Worm (Caenorhabditis elegans) whole organism, mixed stage, embryonic: ENCODE results near the gene tag-30.
A peak's percentile ranks its signal among the peaks of the same experiment; 100 is the strongest.
"Not testable (repeated sequence)": the region's sequence is repeated elsewhere in the genome, so short reads cannot be mapped to it uniquely, and the experiment has no call there.

Source experiments
- bed-3 ChIP-seq: fragments of 200-800 bp; sonication (Bioruptor generic); optimal IDR thresholded peaks from 3 replicates; lab custom pipeline; 2018; ENCODE audit warnings: mild to moderate bottlenecking, missing genetic modification characterization, moderate library complexity, missing compliant biosample characterization
- blmp-1 ChIP-seq: fragments of 150-350 bp; optimal IDR thresholded peaks from 2 replicates; lab custom pipeline; 2014; ENCODE audit warnings: missing biosample characterization, missing genetic modification characterization
- ceh-39 ChIP-seq: fragments of 150-350 bp; optimal IDR thresholded peaks from 2 replicates; lab custom pipeline; 2014; ENCODE audit warnings: missing biosample characterization, missing genetic modification characterization
- ceh-83 ChIP-seq: fragments of 200-800 bp; sonication (Bioruptor generic); optimal IDR thresholded peaks from 2 replicates; lab custom pipeline; 2018; ENCODE audit warnings: mild to moderate bottlenecking, missing genetic modification characterization, missing compliant biosample characterization
- ces-1 ChIP-seq: fragments of 150-350 bp; optimal IDR thresholded peaks from 2 replicates; lab custom pipeline; 2014; ENCODE audit warnings: missing biosample characterization, missing genetic modification reagents, missing genetic modification characterization
- cnd-1 ChIP-seq: fragments of 200-800 bp; sonication (Bioruptor generic); optimal IDR thresholded peaks from 2 replicates; lab custom pipeline; 2018; ENCODE audit warnings: mild to moderate bottlenecking, missing genetic modification characterization, missing compliant biosample characterization
- drap-1 ChIP-seq: fragments of 200-800 bp; sonication (Bioruptor generic); optimal IDR thresholded peaks from 3 replicates; lab custom pipeline; 2018; ENCODE audit warnings: mild to moderate bottlenecking, missing genetic modification characterization, missing compliant biosample characterization
- elt-1 ChIP-seq: sonication (generic microtip); optimal IDR thresholded peaks from 2 replicates; lab custom pipeline; 2017; ENCODE audit warnings: missing genetic modification characterization, mild to moderate bottlenecking, missing compliant biosample characterization, antibody characterized with exemption, moderate library complexity, borderline replicate concordance; ENCODE audit not compliant: insufficient read depth
- elt-3 ChIP-seq: fragments of 150-350 bp; optimal IDR thresholded peaks from 2 replicates; lab custom pipeline; 2014; ENCODE audit warnings: missing biosample characterization, missing genetic modification characterization
- flh-1 ChIP-seq: fragments of 200-800 bp; sonication (Bioruptor generic); optimal IDR thresholded peaks from 2 replicates; lab custom pipeline; 2018; ENCODE audit warnings: mild to moderate bottlenecking, missing genetic modification characterization, moderate library complexity, missing compliant biosample characterization
- hlh-1 ChIP-seq: fragments of 150-350 bp; optimal IDR thresholded peaks from 2 replicates; lab custom pipeline; 2014; ENCODE audit warnings: missing biosample characterization, missing genetic modification reagents, missing genetic modification characterization
- lin-13 ChIP-seq: fragments of 150-350 bp; optimal IDR thresholded peaks from 2 replicates; lab custom pipeline; 2014; ENCODE audit warnings: missing biosample characterization, missing genetic modification characterization
- lin-32 ChIP-seq: fragments of 200-800 bp; sonication (Bioruptor generic); optimal IDR thresholded peaks from 2 replicates; lab custom pipeline; 2018; ENCODE audit warnings: mild to moderate bottlenecking, missing genetic modification characterization, missing compliant biosample characterization
- lsy-2 ChIP-seq: fragments of 150-350 bp; optimal IDR thresholded peaks from 2 replicates; lab custom pipeline; 2014; ENCODE audit warnings: missing biosample characterization, missing genetic modification characterization
- mab-5 ChIP-seq: fragments of 150-350 bp; optimal IDR thresholded peaks from 2 replicates; lab custom pipeline; 2014; ENCODE audit warnings: missing biosample characterization, missing genetic modification characterization
- mep-1 ChIP-seq: fragments of 150-350 bp; optimal IDR thresholded peaks from 2 replicates; lab custom pipeline; 2017; ENCODE audit warnings: missing biosample characterization, missing genetic modification reagents, missing genetic modification characterization, inconsistent platforms
- mls-2 ChIP-seq: sonication (generic microtip); optimal IDR thresholded peaks from 2 replicates; lab custom pipeline; 2016; ENCODE audit warnings: mild to moderate bottlenecking, missing genetic modification characterization, moderate library complexity, missing compliant biosample characterization
- nhr-12 ChIP-seq: fragments of 150-350 bp; optimal IDR thresholded peaks from 2 replicates; lab custom pipeline; 2014; ENCODE audit warnings: missing biosample characterization, missing genetic modification characterization
- nhr-2 ChIP-seq: fragments of 150-350 bp; optimal IDR thresholded peaks from 2 replicates; lab custom pipeline; 2014; ENCODE audit warnings: missing biosample characterization, missing genetic modification characterization
- nhr-237 ChIP-seq: fragments of 150-350 bp; optimal IDR thresholded peaks from 2 replicates; lab custom pipeline; 2014; ENCODE audit warnings: missing biosample characterization, missing genetic modification characterization
- nhr-28 ChIP-seq: fragments of 150-350 bp; optimal IDR thresholded peaks from 2 replicates; lab custom pipeline; 2014; ENCODE audit warnings: missing biosample characterization, missing genetic modification characterization
- pha-4 ChIP-seq: fragments of 150-350 bp; optimal IDR thresholded peaks from 2 replicates; lab custom pipeline; 2018; ENCODE audit warnings: missing biosample characterization, missing genetic modification reagents, missing genetic modification characterization
- sem-2 ChIP-seq: fragments of 200-800 bp; sonication (Bioruptor generic); optimal IDR thresholded peaks from 2 replicates; lab custom pipeline; 2018; ENCODE audit warnings: mild to moderate bottlenecking, missing genetic modification characterization, missing compliant biosample characterization
- snpc-4 ChIP-seq: fragments of 150-350 bp; optimal IDR thresholded peaks from 2 replicates; lab custom pipeline; 2014; ENCODE audit warnings: missing biosample characterization, missing genetic modification characterization
- sptf-1 ChIP-seq: sonication (generic microtip); optimal IDR thresholded peaks from 2 replicates; lab custom pipeline; 2017; ENCODE audit warnings: mild to moderate bottlenecking, missing genetic modification characterization, moderate library complexity, missing compliant biosample characterization
- tbx-8 ChIP-seq: fragments of 200-800 bp; sonication (Bioruptor generic); optimal IDR thresholded peaks from 2 replicates; lab custom pipeline; 2018; ENCODE audit warnings: mild to moderate bottlenecking, missing genetic modification characterization, moderate library complexity, missing compliant biosample characterization
- unc-120 ChIP-seq: sonication (generic microtip); optimal IDR thresholded peaks from 2 replicates; lab custom pipeline; 2017; ENCODE audit warnings: missing genetic modification characterization, missing compliant biosample characterization; ENCODE audit not compliant: poor library complexity, severe bottlenecking
- unc-62 ChIP-seq: fragments of 150-350 bp; optimal IDR thresholded peaks from 2 replicates; lab custom pipeline; 2014; ENCODE audit warnings: missing biosample characterization, missing genetic modification reagents, missing genetic modification characterization
- ztf-11 ChIP-seq: fragments of 150-350 bp; optimal IDR thresholded peaks from 2 replicates; lab custom pipeline; 2014; ENCODE audit warnings: missing biosample characterization, missing genetic modification characterization

Gene tag-30

DNA sequence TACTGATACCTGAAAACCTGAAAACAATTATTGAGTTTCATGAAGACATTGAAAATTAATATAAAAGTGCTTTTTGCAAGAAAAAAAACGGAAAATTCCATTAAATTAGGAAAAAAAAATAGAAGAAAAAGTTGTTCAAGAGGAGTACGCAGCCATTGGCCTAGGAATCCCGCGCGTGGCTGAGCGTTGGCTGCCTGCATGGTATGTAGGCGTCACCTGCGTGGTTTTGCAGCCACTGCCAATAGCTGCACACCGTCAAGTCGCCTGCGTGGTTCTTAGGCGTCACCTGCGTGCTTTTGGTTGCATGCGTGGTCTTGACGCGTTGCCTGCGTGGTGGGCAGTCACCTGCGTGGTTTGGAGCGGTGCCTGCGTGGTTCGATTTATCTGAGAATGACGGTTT, 26.9 kb downstream of the tag-30 start, which contains the start of gene M117.6:
M117.6 (minus strand) TSS at position 101 of the 400 bp plus-strand sequence.
- TF ChIP-seq ztf-11 (tag; lab: Kevin White, UChicago); ceh-83; sptf-1 (tag; lab: Kevin White, UChicago): not testable (repeated sequence)
- TF ChIP-seq, all 35 proteins: peak for 0; not testable (repeated sequence) for 35

DNA sequence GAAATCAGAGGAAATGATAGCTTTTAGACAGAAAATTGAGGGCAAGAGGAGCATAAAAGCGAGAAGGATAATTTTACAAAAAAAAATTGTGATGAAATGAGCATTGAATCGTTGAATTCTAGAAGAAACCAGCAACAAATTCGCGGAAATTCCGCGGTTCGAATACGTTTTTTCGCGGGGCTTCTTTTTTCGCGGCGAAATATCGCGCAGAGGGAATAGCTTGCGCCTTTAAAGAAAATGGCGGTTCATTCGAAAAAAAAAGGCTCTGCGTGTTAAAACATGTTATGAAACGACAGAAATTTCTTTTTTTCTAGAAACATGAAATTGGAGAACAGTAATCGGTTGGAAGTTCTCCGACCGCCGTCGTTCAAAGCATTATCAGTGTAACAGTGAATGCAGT, 32.5 kb downstream of the tag-30 start:
- peak; percentile 78 for TF ChIP-seq mep-1 (tag; lab: Kevin White, UChicago)
- no peak for TF ChIP-seq nhr-12 (tag; lab: Kevin White, UChicago)
- TF ChIP-seq unc-62 (GFP tag; lab: Kevin White, UChicago): no peak
- TF ChIP-seq nhr-237 (tag; lab: Kevin White, UChicago): peak; percentile 18
- TF ChIP-seq lin-32 (GFP tag; lab: Kevin White, UChicago): no peak
- TF ChIP-seq lsy-2 (tag; lab: Kevin White, UChicago): peak; percentile 39
- no peak for TF ChIP-seq blmp-1 (tag; lab: Kevin White, UChicago)
- no peak for TF ChIP-seq nhr-2
- peak; percentile 46 for TF ChIP-seq lin-13 (tag; lab: Kevin White, UChicago)

DNA sequence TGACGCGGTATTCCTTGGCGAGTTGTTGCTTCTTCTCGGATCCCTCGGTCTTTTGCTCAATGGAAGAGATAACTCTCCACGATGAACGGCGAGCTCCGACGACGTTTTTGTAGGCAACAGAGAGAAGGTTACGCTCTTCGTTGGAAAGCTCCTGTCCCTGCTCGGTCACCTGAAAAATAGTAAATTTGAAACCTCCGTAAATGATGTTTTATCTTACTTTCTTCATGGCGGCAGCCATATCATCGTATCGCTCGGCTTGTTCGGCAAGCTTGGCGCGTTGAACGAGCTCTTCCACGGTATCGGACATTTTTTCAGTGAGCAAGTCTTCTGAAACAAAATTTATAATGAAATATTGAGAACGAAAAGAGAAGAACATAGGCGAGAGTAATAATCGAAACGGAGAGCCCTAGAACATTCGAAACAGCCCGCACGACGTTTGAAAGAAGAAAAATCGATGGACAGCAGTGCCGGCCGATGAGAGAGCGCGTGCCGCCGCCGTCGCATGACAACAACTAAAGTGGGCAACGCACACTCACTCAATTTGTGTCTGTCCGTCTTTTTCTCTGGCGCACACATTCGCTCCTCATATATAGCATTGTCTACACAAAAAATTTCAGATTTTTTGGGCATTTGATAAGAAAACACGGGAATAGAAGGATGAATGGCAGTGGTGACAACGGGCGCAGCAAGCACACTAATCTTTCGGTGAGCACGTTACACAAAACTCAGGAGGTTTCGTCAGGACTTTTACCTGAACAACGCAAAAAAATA, 33.2 kb downstream of the tag-30 start, which contains the start of the genes par-5 and M117.3:
par-5 (minus strand) TSS at position 334 of the 771 bp plus-strand sequence.
M117.3 (plus strand) TSS at position 616 of the 771 bp plus-strand sequence.
- TF ChIP-seq nhr-28 (tag; lab: Kevin White, UChicago) (no peak), hlh-1 (tag; lab: Kevin White, UChicago) (no peak), mls-2 (peak; percentile 75), lsy-2 (tag; lab: Kevin White, UChicago) (peak; percentile 28), sem-2 (no peak), unc-62 (GFP tag; lab: Kevin White, UChicago) (peak; percentile 9), sptf-1 (tag; lab: Kevin White, UChicago) (peak; percentile 29), bed-3 (GFP tag; lab: Kevin White, UChicago) (no peak), pha-4 (tag; lab: Kevin White, UChicago) (no peak), snpc-4 (tag; lab: Kevin White, UChicago) (no peak), flh-1 (GFP tag; lab: Kevin White, UChicago) (no peak), lin-32 (GFP tag; lab: Kevin White, UChicago) (no peak), unc-120 (tag; lab: Kevin White, UChicago) (peak; percentile 73), cnd-1 (tag; lab: Kevin White, UChicago) (peak; percentile 49), elt-1 (tag; lab: Kevin White, UChicago) (no peak), elt-3 (tag; lab: Kevin White, UChicago) (no peak), tbx-8 (GFP tag; lab: Kevin White, UChicago) (no peak), mab-5 (tag; lab: Kevin White, UChicago) (no peak), nhr-237 (tag; lab: Kevin White, UChicago) (no peak), ztf-11 (tag; lab: Kevin White, UChicago) (no peak), ces-1 (GFP tag; lab: Kevin White, UChicago) (peak; percentile 81), ceh-39 (tag; lab: Kevin White, UChicago) (no peak), mep-1 (tag; lab: Kevin White, UChicago) (no peak), nhr-2 (no peak), drap-1 (GFP tag; lab: Kevin White, UChicago) (no peak)
- TF ChIP-seq, all 35 proteins: peak for 7

DNA sequence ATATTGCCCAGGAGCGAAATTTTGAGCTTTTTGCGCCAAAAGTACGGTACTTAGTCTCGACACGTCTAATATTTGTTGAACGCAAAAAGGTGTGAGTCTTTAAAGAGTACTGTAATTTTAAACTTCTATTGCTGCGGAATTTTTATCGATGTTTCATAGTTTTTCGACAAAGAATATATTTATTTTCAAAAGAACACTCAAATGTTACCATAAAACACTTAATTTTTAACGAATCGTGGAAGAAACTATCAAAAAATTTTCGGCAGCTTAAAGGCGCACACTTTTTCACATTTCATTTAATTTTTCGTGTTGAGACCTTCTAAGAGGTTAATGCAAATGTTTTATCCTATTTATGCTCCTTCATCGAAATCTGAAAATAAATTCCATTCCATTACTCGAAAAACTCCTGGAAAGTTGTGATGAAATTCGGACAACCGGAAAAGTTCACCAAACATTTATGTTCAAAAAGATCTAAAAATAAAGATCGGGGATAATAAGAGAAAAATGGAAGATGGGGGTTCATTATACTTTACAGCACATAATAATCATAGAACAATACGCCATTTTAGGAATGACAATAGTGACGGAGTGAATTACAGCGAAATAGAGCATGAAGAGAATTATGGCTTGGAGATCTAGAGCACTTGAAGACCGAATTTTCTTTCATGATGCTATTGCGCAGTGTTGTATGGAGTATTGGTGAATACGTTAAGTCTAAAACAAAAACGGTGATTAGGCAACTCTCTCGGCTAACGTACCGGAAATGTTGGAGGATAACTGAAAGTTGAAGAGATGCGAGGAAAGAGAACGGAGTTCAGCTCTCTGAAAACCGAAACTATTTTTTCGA, 34.7 kb downstream of the tag-30 start:
- TF ChIP-seq mls-2: peak; percentile 17
- TF ChIP-seq blmp-1 (tag; lab: Kevin White, UChicago): no peak
- TF ChIP-seq lin-32 (GFP tag; lab: Kevin White, UChicago): no peak
- TF ChIP-seq, all 35 proteins: peak for 1
